Worm (Caenorhabditis elegans) whole organism, L4/young adult: ENCODE data around the gene math-7.

Experiments
- W03F9.2 ChIP-seq: fragments of 150-350 bp; optimal IDR thresholded peaks from 2 replicates; lab custom pipeline; 2014; ENCODE audit warnings: missing biosample characterization, missing genetic modification characterization
- dao-5 ChIP-seq: sonication (generic microtip); optimal IDR thresholded peaks from 2 replicates; lab custom pipeline; 2016; ENCODE audit warnings: missing genotype, missing genetic modification characterization, moderate library complexity, missing compliant biosample characterization
- him-1 ChIP-seq: sonication (generic microtip); optimal IDR thresholded peaks from 2 replicates; lab custom pipeline; 2016; ENCODE audit warnings: missing genotype, missing genetic modification reagents, missing genetic modification characterization, missing compliant biosample characterization

DNA sequence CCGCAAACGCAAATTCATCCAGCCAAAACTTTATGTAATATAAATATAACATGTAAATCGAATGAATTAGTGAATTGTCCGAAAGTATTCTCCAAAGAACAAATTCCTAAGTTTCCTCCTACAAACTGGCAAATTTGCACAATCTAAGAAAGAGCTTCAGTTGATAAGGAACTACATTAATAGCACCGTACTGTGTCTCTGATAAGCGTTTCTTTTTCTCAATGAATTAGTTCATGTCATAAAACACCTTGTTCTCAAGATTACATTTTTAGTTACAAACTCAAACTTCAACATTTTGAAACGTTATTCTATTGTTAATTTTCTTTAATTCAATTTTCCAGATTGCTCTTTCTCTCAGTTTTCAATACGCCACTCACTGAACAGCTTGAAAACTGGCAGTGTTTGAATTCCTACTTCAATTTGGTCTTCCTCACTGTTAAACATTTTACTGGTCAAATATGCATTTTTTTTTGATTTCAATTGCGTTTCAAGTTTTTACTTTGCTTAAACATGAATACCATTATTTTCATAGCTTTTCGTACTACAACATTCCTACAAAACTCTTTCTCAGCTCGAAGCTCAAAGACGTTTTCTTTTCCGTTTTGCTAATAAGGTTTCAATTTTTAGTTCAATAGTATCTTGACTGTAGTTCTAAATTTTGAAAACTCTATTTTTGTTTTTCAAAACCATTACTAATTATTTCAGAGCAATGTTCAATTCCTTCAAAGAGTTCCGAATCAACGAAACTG lies 20.4 kb downstream of the math-7 start, which contains the start of gene math-15:
- no peak for TF ChIP-seq W03F9.2 (tag; lab: Kevin White, UChicago)
- no peak for TF ChIP-seq him-1 (tag; lab: Kevin White, UChicago)
- TF ChIP-seq dao-5 (tag; lab: Kevin White, UChicago): no peak
